Worm (Caenorhabditis elegans) whole organism, young adult: ENCODE results near the gene nhr-51.
A peak's percentile ranks its signal among the peaks of the same experiment; 100 is the strongest.
"Not testable (repeated sequence)": the region's sequence is repeated elsewhere in the genome, so short reads cannot be mapped to it uniquely, and the experiment has no call there.

Source experiments
- B0019.2 ChIP-seq: fragments of 200-800 bp; sonication (Bioruptor generic); conservative IDR thresholded peaks from 2 replicates; pipeline ENCODE4 v1.3.6; 2022; ENCODE audit warnings: missing genetic modification reagents, missing genetic modification characterization, missing compliant biosample characterization
- B0336.3 ChIP-seq: fragments of 200-800 bp; sonication (Bioruptor generic); IDR thresholded peaks from 2 replicates; pipeline ENCODE4 v1.3.6; 2022; ENCODE audit warnings: missing genetic modification characterization, missing compliant biosample characterization
- F33H1.4 ChIP-seq: fragments of 200-800 bp; sonication (Bioruptor generic); IDR thresholded peaks from 2 replicates; pipeline ENCODE4 v1.3.6; 2022; ENCODE audit warnings: missing genetic modification reagents, missing genetic modification characterization, missing compliant biosample characterization
- F52B5.7 ChIP-seq: sonication (generic microtip); optimal IDR thresholded peaks from 2 replicates; lab custom pipeline; 2016; ENCODE audit warnings: mild to moderate bottlenecking, missing genetic modification characterization, missing compliant biosample characterization
- Y95B8A.8 ChIP-seq: fragments of 200-800 bp; sonication (Bioruptor generic); IDR thresholded peaks from 2 replicates; pipeline ENCODE4 v1.3.6; 2022; ENCODE audit warnings: missing genetic modification reagents, missing genetic modification characterization, missing compliant biosample characterization
- ZK185.1 ChIP-seq: sonication (generic microtip); optimal IDR thresholded peaks from 2 replicates; lab custom pipeline; 2016; ENCODE audit warnings: mild to moderate bottlenecking, missing genetic modification characterization, missing compliant biosample characterization; ENCODE audit not compliant: poor library complexity, severe bottlenecking
- athp-1 ChIP-seq: sonication (generic microtip); optimal IDR thresholded peaks from 2 replicates; lab custom pipeline; 2017; ENCODE audit warnings: mild to moderate bottlenecking, missing genetic modification characterization, missing compliant biosample characterization
- attf-3 ChIP-seq: fragments of 200-800 bp; sonication (Bioruptor generic); conservative IDR thresholded peaks from 2 replicates; pipeline ENCODE4 v1.3.6; 2022; ENCODE audit warnings: missing genetic modification reagents, missing genetic modification characterization, missing compliant biosample characterization
- attf-5 ChIP-seq: fragments of 200-800 bp; sonication (Bioruptor generic); optimal IDR thresholded peaks from 2 replicates; lab custom pipeline; 2018; ENCODE audit warnings: mild to moderate bottlenecking, missing genetic modification characterization, missing compliant biosample characterization
- attf-6 ChIP-seq: fragments of 200-800 bp; sonication (Bioruptor generic); IDR thresholded peaks from 2 replicates; pipeline ENCODE4 v1.3.6; 2022; ENCODE audit warnings: missing genetic modification reagents, missing genetic modification characterization, missing compliant biosample characterization
- ccch-3 ChIP-seq: fragments of 200-800 bp; sonication (Bioruptor generic); optimal IDR thresholded peaks from 2 replicates; lab custom pipeline; 2018; ENCODE audit warnings: mild to moderate bottlenecking, missing genetic modification characterization, missing compliant biosample characterization
- cebp-1 ChIP-seq, 2 experiments: fragments of 200-800 bp in 1 of 2; sonication (Bioruptor generic) in 1 of 2; sonication (generic microtip) in 1 of 2; IDR thresholded peaks in 1 of 2; optimal IDR thresholded peaks in 1 of 2; 2 replicates each; pipeline versions ENCODE4 v1.3.6 to Lab custom; 2017 to 2022; ENCODE audit warnings: missing compliant biosample characterization in 2 of 2, missing genetic modification characterization in 2 of 2, mild to moderate bottlenecking in 1 of 2, missing genetic modification reagents in 1 of 2, moderate library complexity in 1 of 2
- ceh-40 ChIP-seq: fragments of 200-800 bp; sonication (Bioruptor generic); IDR thresholded peaks from 2 replicates; pipeline ENCODE4 v1.3.6; 2022; ENCODE audit warnings: missing genetic modification characterization, missing compliant biosample characterization
- egl-44 ChIP-seq: fragments of 200-800 bp; sonication (Bioruptor generic); IDR thresholded peaks from 2 replicates; pipeline ENCODE4 v1.3.6; 2022; ENCODE audit warnings: missing genetic modification reagents, missing genetic modification characterization, missing compliant biosample characterization
- ekl-4 ChIP-seq: fragments of 200-800 bp; sonication (Bioruptor generic); IDR thresholded peaks from 2 replicates; pipeline ENCODE4 v1.3.6; 2022; ENCODE audit warnings: missing genetic modification reagents, missing genetic modification characterization, missing compliant biosample characterization
- him-1 ChIP-seq: sonication (generic microtip); optimal IDR thresholded peaks from 2 replicates; lab custom pipeline; 2016; ENCODE audit warnings: missing genotype, missing genetic modification reagents, missing genetic modification characterization, missing compliant biosample characterization
- lin-40 ChIP-seq: sonication (generic microtip); optimal IDR thresholded peaks from 2 replicates; lab custom pipeline; 2016; ENCODE audit warnings: missing genetic modification characterization, mild to moderate bottlenecking, missing compliant biosample characterization, missing genotype, missing genetic modification reagents
- madf-8 ChIP-seq: fragments of 200-800 bp; sonication (Bioruptor generic); conservative IDR thresholded peaks from 2 replicates; pipeline ENCODE4 v1.3.6; 2022; ENCODE audit warnings: missing genetic modification reagents, missing genetic modification characterization, missing compliant biosample characterization
- mel-28 ChIP-seq: sonication (generic microtip); optimal IDR thresholded peaks from 2 replicates; lab custom pipeline; 2016; ENCODE audit warnings: borderline replicate concordance, mild to moderate bottlenecking, missing genetic modification characterization, missing compliant biosample characterization
- mes-4 ChIP-seq: sonication (generic microtip); optimal IDR thresholded peaks from 2 replicates; lab custom pipeline; 2016; ENCODE audit warnings: missing genotype, missing genetic modification characterization, missing compliant biosample characterization
- nfya-1 ChIP-seq: sonication (generic microtip); optimal IDR thresholded peaks from 2 replicates; lab custom pipeline; 2017; ENCODE audit warnings: antibody characterized with exemption, missing compliant biosample characterization, missing genetic modification characterization, borderline replicate concordance; ENCODE audit not compliant: insufficient read depth
- nfya-2 ChIP-seq: fragments of 200-800 bp; sonication (Bioruptor generic); IDR thresholded peaks from 2 replicates; pipeline ENCODE4 v1.3.6; 2022; ENCODE audit warnings: missing genetic modification reagents, missing genetic modification characterization, missing compliant biosample characterization
- nhr-27 ChIP-seq: fragments of 200-800 bp; sonication (Bioruptor generic); optimal IDR thresholded peaks from 2 replicates; lab custom pipeline; 2018; ENCODE audit warnings: mild to moderate bottlenecking, missing genetic modification characterization, moderate library complexity, missing compliant biosample characterization
- nhr-80 ChIP-seq: sonication (generic microtip); optimal IDR thresholded peaks from 2 replicates; lab custom pipeline; 2016; ENCODE audit warnings: missing genetic modification characterization, missing compliant biosample characterization
- somi-1 ChIP-seq: fragments of 200-800 bp; sonication (Bioruptor generic); optimal IDR thresholded peaks from 2 replicates; lab custom pipeline; 2018; ENCODE audit warnings: mild to moderate bottlenecking, missing genetic modification characterization, missing compliant biosample characterization
- ztf-18 ChIP-seq: sonication (generic microtip); optimal IDR thresholded peaks from 2 replicates; lab custom pipeline; 2016; ENCODE audit warnings: missing genotype, mild to moderate bottlenecking, missing genetic modification characterization, missing compliant biosample characterization
- ztf-26 ChIP-seq: sonication (generic microtip); optimal IDR thresholded peaks from 2 replicates; lab custom pipeline; 2017; ENCODE audit warnings: missing genetic modification characterization, missing compliant biosample characterization

The nhr-51 gene

DNA sequence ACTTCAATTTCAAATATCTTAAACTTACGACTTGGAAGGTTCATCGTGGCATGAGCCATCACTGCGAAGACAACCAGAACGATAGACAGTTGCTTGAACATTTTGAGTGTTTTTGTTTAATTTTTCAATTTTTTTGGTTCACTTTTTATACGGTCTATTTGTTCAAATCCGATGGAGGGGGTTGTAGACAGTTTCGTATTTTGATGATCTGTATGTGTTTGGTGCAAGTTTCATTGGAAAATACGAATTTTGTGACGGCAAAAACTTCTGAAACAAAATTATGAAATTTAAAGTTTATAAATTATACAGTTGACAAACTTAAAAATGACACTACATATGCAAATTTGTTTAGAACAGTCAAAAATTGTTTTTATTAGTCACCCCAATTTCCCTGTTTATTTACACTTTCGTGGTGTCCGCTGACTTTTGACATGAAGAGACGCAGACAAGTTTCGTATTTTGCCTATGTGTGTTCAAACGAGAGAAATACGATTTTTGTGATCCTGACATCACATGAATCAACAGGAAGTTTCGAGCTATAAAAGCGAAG, 26.2 kb upstream of the nhr-51 start, which contains the start of the genes C55A1.7 and C55A1.6:
Gene C55A1.7 (minus strand): TSS at position 101 of the 550 bp plus-strand sequence.
Gene C55A1.6 (plus strand): TSS at position 500 of the 550 bp plus-strand sequence.
- not testable (repeated sequence) for TF ChIP-seq mel-28 (tag; lab: Kevin White, UChicago); B0336.3 (GFP tag; lab: Robert Waterston, UW); athp-1

DNA sequence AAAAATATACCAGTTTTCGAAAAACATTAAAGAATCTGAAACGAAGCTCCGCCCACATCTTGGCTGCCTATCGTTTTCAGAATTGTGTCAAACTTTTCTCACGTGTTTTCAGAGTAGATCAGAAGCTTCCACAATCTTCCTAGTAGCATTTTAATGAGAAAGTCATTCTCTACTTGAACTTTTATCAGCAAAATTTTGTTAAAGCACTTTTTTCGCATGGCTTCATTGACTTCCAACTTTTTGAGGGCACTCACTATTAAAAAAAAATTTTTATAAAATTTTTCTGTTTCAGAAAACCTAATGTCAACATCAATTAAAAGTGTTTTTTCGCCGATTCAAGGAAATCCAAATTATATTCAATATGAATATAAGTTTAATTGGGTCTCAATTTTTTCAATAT, 23.6 kb upstream of the nhr-51 start, which contains the start of gene sru-42:
Gene sru-42 (plus strand): TSS at position 301 of the 400 bp plus-strand sequence.
- TF ChIP-seq ztf-18 (tag; lab: Kevin White, UChicago) = no peak
- no peak for TF ChIP-seq ceh-40
- no peak for TF ChIP-seq somi-1 (GFP tag; lab: Kevin White, UChicago)

DNA sequence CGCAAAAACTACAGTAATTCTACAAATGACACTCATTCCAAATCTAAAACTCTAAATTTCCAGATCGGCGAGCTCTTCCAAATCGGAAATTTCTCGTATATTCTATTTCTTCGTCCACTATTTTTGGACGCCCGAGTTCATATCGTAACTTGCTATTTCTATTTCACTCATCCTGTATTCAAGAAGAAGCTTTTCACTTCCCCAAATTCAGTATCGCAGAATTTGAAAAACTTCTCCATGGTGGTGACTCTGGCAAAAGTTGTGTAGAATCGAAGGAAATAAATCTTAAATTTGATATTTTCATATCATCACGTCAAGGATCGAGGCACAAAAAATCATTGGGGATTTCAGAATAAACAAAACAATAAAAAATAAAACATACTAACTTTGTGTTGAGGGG, 21.7 kb upstream of the nhr-51 start:
- TF ChIP-seq nhr-27 (tag; lab: Kevin White, UChicago) (no peak), attf-6 (0 out of 2 replicates have a peak, but pooled peaks have one; percentile 15), attf-3 (0 out of 2 replicates have a peak, but pooled peaks have one; percentile 27), ekl-4 (GFP tag; lab: Robert Waterston, UW) (peak; percentile 49; the same call in 1 of the 2 replicates), cebp-1 (GFP tag; IDR thresholded peaks at IDR 0.05; lab: Robert Waterston, UW) (no peak), cebp-1 (tag; optimal IDR thresholded peaks at IDR 0.05; lab: Kevin White, UChicago) (peak; percentile 42), F33H1.4 (no peak)
- TF ChIP-seq, all 124 proteins: peak for 4

DNA sequence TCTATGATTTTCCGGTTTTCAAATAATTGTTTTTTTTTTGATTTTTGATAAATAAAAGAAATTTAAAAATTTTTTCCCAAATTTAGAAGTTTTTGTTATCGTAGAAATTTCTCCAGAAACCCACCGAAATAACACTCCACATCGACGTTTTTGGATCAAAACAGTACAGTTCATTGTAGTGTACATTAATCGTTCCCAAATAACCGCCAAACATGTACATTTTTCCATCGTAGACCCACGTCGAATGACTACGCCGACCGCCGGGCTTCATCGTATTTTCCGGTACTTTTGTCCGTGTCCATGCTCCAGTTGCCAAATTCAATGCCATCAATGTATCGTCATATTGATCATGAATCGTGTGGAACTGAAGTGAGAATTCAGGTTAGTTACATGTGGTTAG, 19.7 kb upstream of the nhr-51 start, which contains the start of gene F53E4.2:
Gene F53E4.2 (plus strand): TSS at position 301 of the 400 bp plus-strand sequence.
- TF ChIP-seq ccch-3 (GFP tag; lab: Kevin White, UChicago) (no peak), him-1 (tag; lab: Kevin White, UChicago) (no peak), somi-1 (GFP tag; lab: Kevin White, UChicago) (no peak), attf-5 (GFP tag; lab: Kevin White, UChicago) (no peak), Y95B8A.8 (GFP tag; lab: Robert Waterston, UW) (no peak)

DNA sequence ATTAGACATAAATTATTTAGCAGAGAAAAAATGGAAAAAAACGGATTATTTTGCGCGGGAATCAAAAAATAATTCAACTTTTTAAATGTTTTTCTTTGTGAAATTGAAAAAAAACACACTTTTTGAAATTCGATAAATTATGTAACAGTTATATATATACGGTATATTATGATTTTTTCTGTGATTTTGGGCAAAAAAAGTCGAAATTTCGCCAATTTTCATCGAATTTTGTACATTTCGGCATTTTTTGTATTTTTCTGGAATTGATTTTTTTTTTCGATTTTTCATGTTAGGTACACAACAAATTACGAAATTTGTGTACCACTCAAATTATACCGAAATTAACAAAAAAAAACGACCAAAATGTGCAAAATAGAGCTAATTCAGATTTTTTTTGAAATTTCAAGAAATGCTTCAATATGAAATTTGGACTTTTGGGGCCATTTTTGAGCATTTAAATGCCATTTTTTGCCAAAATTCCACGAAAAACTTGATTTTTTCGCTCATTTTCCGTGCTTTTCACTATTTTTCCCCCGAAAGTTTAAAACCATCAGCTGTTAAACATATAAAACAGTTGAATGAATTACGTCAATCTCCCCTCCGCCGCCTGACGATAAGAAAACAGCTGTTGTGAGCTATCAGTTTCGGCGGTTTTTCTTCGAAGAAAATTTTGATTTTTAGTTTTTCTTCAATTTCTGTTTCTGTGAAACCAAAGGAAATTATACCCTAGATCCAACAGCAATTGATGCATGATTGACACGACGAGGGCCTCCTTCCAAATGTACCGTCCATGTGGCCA, 15.3 kb upstream of the nhr-51 start:
- TF ChIP-seq nhr-80 (tag; lab: Kevin White, UChicago) (peak; percentile 3), mes-4 (tag; lab: Kevin White, UChicago) (no peak)

DNA sequence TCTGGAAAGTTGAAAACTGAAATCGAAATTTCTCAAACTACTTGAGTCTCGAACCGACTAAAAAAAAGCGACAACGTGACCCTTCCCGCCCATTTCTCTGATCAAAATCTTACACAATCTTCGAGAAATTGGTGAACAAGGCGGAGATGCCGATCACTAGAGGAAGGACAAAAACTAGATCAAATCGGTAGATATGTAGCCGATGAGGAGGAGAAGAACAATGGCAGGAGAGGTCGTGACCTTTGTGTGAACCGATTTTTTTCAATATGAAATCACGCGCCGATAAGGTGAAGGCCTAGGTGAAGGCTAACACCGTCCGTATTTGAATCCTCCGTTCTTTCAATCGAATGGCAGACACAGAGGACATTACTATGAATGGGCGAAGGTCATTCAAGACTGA, 12.8 kb upstream of the nhr-51 start:
- TF ChIP-seq ZK185.1 (tag; lab: Kevin White, UChicago) (peak; percentile 10), lin-40 (tag; lab: Kevin White, UChicago) (peak; percentile 25), egl-44 (GFP tag; lab: Robert Waterston, UW) (no peak), cebp-1 (GFP tag; IDR thresholded peaks at IDR 0.05; lab: Robert Waterston, UW) (no peak), cebp-1 (tag; optimal IDR thresholded peaks at IDR 0.05; lab: Kevin White, UChicago) (no peak), ztf-26 (peak; percentile 46)

DNA sequence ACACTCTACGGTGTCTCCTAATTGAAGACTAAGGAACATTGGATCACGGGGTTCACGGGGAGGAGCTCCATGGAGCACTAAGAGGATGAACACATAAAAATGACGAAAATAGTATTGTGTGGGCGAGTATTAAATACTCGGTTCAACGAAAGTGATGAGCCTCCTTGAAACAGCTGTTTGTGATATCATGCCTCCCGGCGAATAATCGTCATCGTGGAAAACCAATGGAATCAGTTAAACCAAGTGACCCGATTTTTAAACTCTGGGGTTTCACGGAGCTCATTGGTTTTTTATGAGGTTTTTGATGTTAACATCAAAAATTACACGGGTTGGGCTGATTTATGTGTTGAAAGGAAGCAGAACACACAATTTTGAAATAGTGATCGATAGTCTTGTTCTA, 12.2 kb upstream of the nhr-51 start:
- TF ChIP-seq Y95B8A.8 (GFP tag; lab: Robert Waterston, UW) = no peak
- no peak for TF ChIP-seq nfya-2 (GFP tag; lab: Robert Waterston, UW)
- TF ChIP-seq nfya-1 = no peak
- TF ChIP-seq B0019.2 (GFP tag; lab: Robert Waterston, UW) = no peak
- no peak for TF ChIP-seq F52B5.7 (tag; lab: Kevin White, UChicago)
- no peak for TF ChIP-seq madf-8 (GFP tag; lab: Robert Waterston, UW)
